Worm (Caenorhabditis elegans) whole organism, L1 larva: ENCODE measurements around the gene nlp-34.

Experiments used
- mdl-1 ChIP-seq, 2 experiments: fragments of 150-350 bp; optimal IDR thresholded peaks; 2 replicates each; lab custom pipeline; 2014 to 2017; ENCODE audit warnings: missing biosample characterization in 2 of 2, missing genetic modification characterization in 2 of 2, inconsistent platforms in 1 of 2
- nhr-11 ChIP-seq: fragments of 150-350 bp; optimal IDR thresholded peaks from 2 replicates; lab custom pipeline; 2014; ENCODE audit warnings: missing biosample characterization, missing genetic modification characterization
- unc-98 ChIP-seq: fragments of 200-800 bp; sonication (Bioruptor generic); IDR thresholded peaks from 2 replicates; pipeline ENCODE4 v1.3.6; 2022; ENCODE audit warnings: missing genetic modification characterization, missing compliant biosample characterization

ce11 chrV:3972846-3973245 is 6.1 kb downstream of the nlp-34 start, which contains the start of gene cyp-34A10:
- TF ChIP-seq mdl-1 (tag; optimal IDR thresholded peaks at IDR 0.05; lab: Kevin White, UChicago) (no peak), unc-98 (no peak), nhr-11 (tag; lab: Kevin White, UChicago) (no peak)
